Fruit fly (Drosophila melanogaster): ENCODE data around the gene cDIP.

- TF ChIP-seq ey (GFP tag; optimal IDR thresholded peaks at IDR 0.05) (no peak), Dfd (GFP tag; optimal IDR thresholded peaks at IDR 0.05) (no peak), Abd-B (GFP tag; optimal IDR thresholded peaks at IDR 0.05) (no peak), h (GFP tag; optimal IDR thresholded peaks at IDR 0.05) (no peak), usp (GFP tag; optimal IDR thresholded peaks at IDR 0.05) (no peak), psq (GFP tag; optimal IDR thresholded peaks at IDR 0.05) (no peak), sv (GFP tag; optimal IDR thresholded peaks at IDR 0.05) (no peak), OdsH (GFP tag; optimal IDR thresholded peaks at IDR 0.05) (no peak), woc (GFP tag; optimal IDR thresholded peaks at IDR 0.05) (no peak)
Measured at dm6 chr3R:21192267-21192666, 31.4 kb upstream of the cDIP start.
